Fruit fly (Drosophila melanogaster): Measurements from ENCODE around the gene Teh4.
A peak's percentile ranks its signal among the peaks of the same experiment; 100 is the strongest.

Teh4 gene

dm6 chr3L:4212815-4213214 lies 34.7 kb upstream of the Teh4 start, which contains the start of gene Cpr64Ac:
TSS of gene Cpr64Ac (minus strand) at chr3L:4212915.
- TF ChIP-seq sens (GFP tag) (peak; percentile 5), dysf (GFP tag; IDR thresholded peaks at IDR 0.05) (no peak)

dm6 chr3L:4211440-4211839 lies 33.4 kb upstream of the Teh4 start, which contains the start of gene Cpr64Ab:
TSS of gene Cpr64Ab (minus strand) at chr3L:4211540.
- TF ChIP-seq CG15696 (tag; optimal IDR thresholded peaks at IDR 0.05) (no peak), CG11723 (GFP tag; optimal IDR thresholded peaks at IDR 0.05) (no peak), CG13894 (tag; optimal IDR thresholded peaks at IDR 0.05) (no peak), Dip3 (GFP tag; optimal IDR thresholded peaks at IDR 0.05) (no peak), CG17829 (tag; optimal IDR thresholded peaks at IDR 0.05) (no peak), D19B (GFP tag; optimal IDR thresholded peaks at IDR 0.05) (no peak), CG10366 (GFP tag; IDR thresholded peaks at IDR 0.05) (no peak), CG6791 (GFP tag; IDR thresholded peaks at IDR 0.05; ENCODE audit: partially characterized antibody) (no peak), CG15514 (GFP tag; optimal IDR thresholded peaks at IDR 0.05) (no peak), NfI (GFP tag; optimal IDR thresholded peaks at IDR 0.05) (no peak), CG7745 (tag; optimal IDR thresholded peaks at IDR 0.05) (no peak), Mrtf (GFP tag; IDR thresholded peaks at IDR 0.05) (no peak), Nf-YC (tag; optimal IDR thresholded peaks at IDR 0.05) (no peak), CG9797 (GFP tag; optimal IDR thresholded peaks at IDR 0.05) (no peak), knrl (GFP tag; IDR thresholded peaks at IDR 0.05; ENCODE audit: partially characterized antibody) (no peak), jing (GFP tag; optimal IDR thresholded peaks at IDR 0.05) (no peak), pzg (GFP tag; optimal IDR thresholded peaks at IDR 0.05) (no peak), NK7.1 (GFP tag; optimal IDR thresholded peaks at IDR 0.05) (no peak), ham (GFP tag; IDR thresholded peaks at IDR 0.05) (no peak), CG8089 (GFP tag; optimal IDR thresholded peaks at IDR 0.05) (no peak)

dm6 chr3L:4209731-4210130 lies 31.7 kb upstream of the Teh4 start:
- TF ChIP-seq CG6272 (GFP tag; IDR thresholded peaks at IDR 0.05) = no peak
- no peak for TF ChIP-seq CG2116 (GFP tag; optimal IDR thresholded peaks at IDR 0.05)
- 0 out of 3 replicates have a peak, but pooled peaks have one; percentile 26 for TF ChIP-seq dysf (GFP tag; IDR thresholded peaks at IDR 0.05)
- TF ChIP-seq CG7556 (GFP tag; optimal IDR thresholded peaks at IDR 0.05) = no peak
- TF ChIP-seq ase (GFP tag; IDR thresholded peaks at IDR 0.05) = peak; percentile 49; the same call in 1 of the 3 replicates
- TF ChIP-seq CG12155 (GFP tag; optimal IDR thresholded peaks at IDR 0.05) = no peak
- TF ChIP-seq CG10147 (GFP tag; optimal IDR thresholded peaks at IDR 0.05) = no peak
- peak; percentile 12; the same call in 1 of the 2 replicates for TF ChIP-seq sob (GFP tag; IDR thresholded peaks at IDR 0.05)
- TF ChIP-seq Blimp-1 (GFP tag; optimal IDR thresholded peaks at IDR 0.05) = peak; percentile 58
- no peak for TF ChIP-seq E2f1 (GFP tag; IDR thresholded peaks at IDR 0.05)
- no peak for TF ChIP-seq CG7987 (GFP tag; optimal IDR thresholded peaks at IDR 0.05)
- peak; percentile 11 for TF ChIP-seq Six4 (GFP tag; optimal IDR thresholded peaks at IDR 0.05)
- TF ChIP-seq az2 (GFP tag; optimal IDR thresholded peaks at IDR 0.05) = no peak
- no peak for TF ChIP-seq jigr1 (GFP tag; IDR thresholded peaks at IDR 0.05)
- peak; percentile 64 for TF ChIP-seq zfh1 (GFP tag; IDR thresholded peaks at IDR 0.05)
- peak; percentile 58 for TF ChIP-seq ara (GFP tag; IDR thresholded peaks at IDR 0.05)
- TF ChIP-seq Lpt (GFP tag; optimal IDR thresholded peaks at IDR 0.05) = no peak
- no peak for TF ChIP-seq Neu2 (GFP tag; optimal IDR thresholded peaks at IDR 0.05; ENCODE audit: borderline replicate concordance)
- no peak for TF ChIP-seq CG13296 (GFP tag; optimal IDR thresholded peaks at IDR 0.05)
- TF ChIP-seq wdn (GFP tag; IDR thresholded peaks at IDR 0.05) = no peak
- TF ChIP-seq CG14710 (tag; optimal IDR thresholded peaks at IDR 0.05) = peak; percentile 23
- no peak for TF ChIP-seq mld (GFP tag; IDR thresholded peaks at IDR 0.05; ENCODE audit: partially characterized antibody)
- no peak for TF ChIP-seq cwo (GFP tag; optimal IDR thresholded peaks at IDR 0.05)
- peak; percentile 48 for TF ChIP-seq dmrt99B (tag; optimal IDR thresholded peaks at IDR 0.05)
- peak; percentile 52 for TF ChIP-seq CG10979 (tag; optimal IDR thresholded peaks at IDR 0.05)
- peak; percentile 35 for TF ChIP-seq tap (tag; optimal IDR thresholded peaks at IDR 0.05)
- TF ChIP-seq gt (GFP tag; IDR thresholded peaks at IDR 0.05) = no peak

Measured in whole organism, embryonic.